Fruit fly (Drosophila melanogaster) whole organism, wandering third instar larva: ENCODE data around the gene TSG101.

ENCODE experiments used
- CG32264 ChIP-seq: fragments of 200-800 bp; sonication (Bioruptor generic); optimal IDR thresholded peaks from 2 replicates; lab custom pipeline; 2016; ENCODE audit warnings: missing biosample characterization, missing genetic modification characterization
- CG9705 ChIP-seq: fragments of 200-800 bp; sonication (Bioruptor generic); optimal IDR thresholded peaks from 2 replicates; lab custom pipeline; 2018; ENCODE audit warnings: missing biosample characterization, mild to moderate bottlenecking, missing genetic modification characterization
- CrebA ChIP-seq: fragments of 200-800 bp; sonication (Bioruptor generic); optimal IDR thresholded peaks from 2 replicates; lab custom pipeline; 2016; ENCODE audit warnings: missing biosample characterization, mild to moderate bottlenecking, missing genetic modification characterization, borderline replicate concordance
- Dfd ChIP-seq: fragments of >200 bp; optimal IDR thresholded peaks from 2 replicates; lab custom pipeline; 2017; ENCODE audit warnings: missing biosample characterization, missing genetic modification characterization
- Dif ChIP-seq: fragments of 200-275, 200-300 bp; sonication (Bioruptor generic); optimal IDR thresholded peaks from 2 replicates; lab custom pipeline; 2018; ENCODE audit warnings: missing biosample characterization, missing genetic modification characterization; ENCODE audit not compliant: partially characterized antibody
- GATAd ChIP-seq: sonication (Bioruptor generic); optimal IDR thresholded peaks from 2 replicates; lab custom pipeline; 2016; ENCODE audit warnings: missing biosample characterization, missing genetic modification characterization
- HLH106 ChIP-seq: fragments of 200-800 bp; optimal IDR thresholded peaks from 3 replicates; lab custom pipeline; 2019; ENCODE audit warnings: missing biosample characterization, mild to moderate bottlenecking, missing genetic modification characterization, moderate library complexity
- Hnf4 ChIP-seq: fragments of 200-800 bp; sonication (Bioruptor generic); optimal IDR thresholded peaks from 2 replicates; lab custom pipeline; 2016; ENCODE audit warnings: missing biosample characterization, mild to moderate bottlenecking, missing genetic modification characterization
- Hr78 ChIP-seq: fragments of >200 bp; optimal IDR thresholded peaks from 2 replicates; lab custom pipeline; 2017; ENCODE audit warnings: missing biosample characterization, missing genetic modification characterization
- Hr83 ChIP-seq: fragments of 200-300 bp; sonication (Bioruptor generic); optimal IDR thresholded peaks from 2 replicates; lab custom pipeline; 2016; ENCODE audit warnings: missing biosample characterization, mild to moderate bottlenecking, missing genetic modification characterization, moderate library complexity; ENCODE audit not compliant: poor library complexity, severe bottlenecking
- Jra ChIP-seq: sonication (Bioruptor generic); optimal IDR thresholded peaks from 2 replicates; lab custom pipeline; 2016; ENCODE audit warnings: missing biosample characterization, missing genetic modification characterization
- Mio ChIP-seq: sonication (Bioruptor generic); optimal IDR thresholded peaks from 2 replicates; lab custom pipeline; 2016; ENCODE audit warnings: missing biosample characterization, missing genetic modification characterization
- Myc ChIP-seq: fragments of >200 bp; optimal IDR thresholded peaks from 2 replicates; lab custom pipeline; 2017
- OdsH ChIP-seq: fragments of 200-800 bp; sonication (Bioruptor generic); optimal IDR thresholded peaks from 2 replicates; lab custom pipeline; 2016; ENCODE audit warnings: missing biosample characterization, mild to moderate bottlenecking, missing genetic modification characterization
- Rel ChIP-seq, 2 experiments: fragments of 200-800 bp; sonication (Bioruptor generic) in 1 of 2; optimal IDR thresholded peaks; 2 replicates in 1 of 2; 3 replicates in 1 of 2; lab custom pipeline; 2016 to 2019; ENCODE audit warnings: mild to moderate bottlenecking in 2 of 2, missing biosample characterization in 2 of 2, missing genetic modification characterization in 2 of 2, moderate library complexity in 1 of 2
- Sp1 ChIP-seq: fragments of 200-800 bp; sonication (Bioruptor generic); optimal IDR thresholded peaks from 3 replicates; lab custom pipeline; 2019; ENCODE audit warnings: missing biosample characterization, mild to moderate bottlenecking, missing genetic modification characterization, moderate library complexity
- Vsx2 ChIP-seq: fragments of 200-300, 225-300 bp; sonication (Bioruptor generic); optimal IDR thresholded peaks from 2 replicates; lab custom pipeline; 2018; ENCODE audit warnings: missing biosample characterization, missing genetic modification characterization; ENCODE audit not compliant: partially characterized antibody
- br ChIP-seq: fragments of 200-800 bp; sonication (Bioruptor generic); optimal IDR thresholded peaks from 2 replicates; lab custom pipeline; 2016; ENCODE audit warnings: missing biosample characterization, missing genetic modification characterization
- brk ChIP-seq: fragments of 200-800 bp; sonication (Bioruptor generic); optimal IDR thresholded peaks from 2 replicates; lab custom pipeline; 2016; ENCODE audit warnings: missing biosample characterization, mild to moderate bottlenecking, missing genetic modification characterization
- dl ChIP-seq, 2 experiments: fragments of 175-275, 200-275 bp in 1 of 2; fragments of 200-275 bp in 1 of 2; sonication (Bioruptor generic); optimal IDR thresholded peaks; lab custom pipeline; 2018; ENCODE audit warnings: mild to moderate bottlenecking in 2 of 2, missing biosample characterization in 2 of 2, missing genetic modification characterization in 2 of 2, moderate library complexity in 2 of 2; ENCODE audit not compliant: partially characterized antibody in 2 of 2, insufficient read depth in 1 of 2
- dmrt93B ChIP-seq: fragments of 200-800 bp; sonication (Bioruptor generic); optimal IDR thresholded peaks from 2 replicates; lab custom pipeline; 2018; ENCODE audit warnings: missing biosample characterization, mild to moderate bottlenecking, missing genetic modification characterization
- dsf ChIP-seq: sonication (Bioruptor generic); optimal IDR thresholded peaks from 2 replicates; lab custom pipeline; 2016; ENCODE audit warnings: missing biosample characterization, missing genetic modification characterization, borderline replicate concordance
- ey ChIP-seq: fragments of 200-800 bp; sonication (Bioruptor generic); optimal IDR thresholded peaks from 2 replicates; lab custom pipeline; 2016; ENCODE audit warnings: missing biosample characterization, missing genetic modification characterization
- foxo ChIP-seq, 2 experiments: fragments of 200-800 bp; sonication (Bioruptor generic); optimal IDR thresholded peaks; 2 replicates in 1 of 2; 3 replicates in 1 of 2; lab custom pipeline; 2016 to 2017; ENCODE audit warnings: missing biosample characterization in 2 of 2, missing genetic modification characterization in 2 of 2
- fru ChIP-seq: fragments of 200-800 bp; sonication (Bioruptor generic); optimal IDR thresholded peaks from 3 replicates; lab custom pipeline; 2016; ENCODE audit warnings: missing biosample characterization, mild to moderate bottlenecking, missing genetic modification characterization
- h ChIP-seq: fragments of 200-800 bp; sonication (Bioruptor generic); optimal IDR thresholded peaks from 3 replicates; lab custom pipeline; 2016; ENCODE audit warnings: missing biosample characterization, mild to moderate bottlenecking, missing genetic modification characterization
- lola ChIP-seq: fragments of >200 bp; optimal IDR thresholded peaks from 2 replicates; lab custom pipeline; 2017; ENCODE audit warnings: missing biosample characterization, missing genetic modification characterization
- psq ChIP-seq: fragments of 200-800 bp; sonication (Bioruptor generic); optimal IDR thresholded peaks from 3 replicates; lab custom pipeline; 2017; ENCODE audit warnings: missing biosample characterization, mild to moderate bottlenecking, missing genetic modification characterization, moderate library complexity
- rgr ChIP-seq: fragments of 200-800 bp; sonication (Bioruptor generic); optimal IDR thresholded peaks from 3 replicates; lab custom pipeline; 2016; ENCODE audit warnings: missing biosample characterization, mild to moderate bottlenecking, missing genetic modification characterization
- sage ChIP-seq: fragments of 200-800 bp; sonication (Bioruptor generic); optimal IDR thresholded peaks from 2 replicates; lab custom pipeline; 2016; ENCODE audit warnings: missing biosample characterization, mild to moderate bottlenecking, missing genetic modification characterization
- sv ChIP-seq: fragments of 200-800 bp; sonication (Bioruptor generic); optimal IDR thresholded peaks from 3 replicates; lab custom pipeline; 2016; ENCODE audit warnings: missing biosample characterization, missing genetic modification characterization
- tai ChIP-seq: sonication (Bioruptor generic); optimal IDR thresholded peaks from 2 replicates; lab custom pipeline; 2016; ENCODE audit warnings: missing biosample characterization, missing genetic modification characterization
- usp ChIP-seq: fragments of >200 bp; optimal IDR thresholded peaks from 2 replicates; lab custom pipeline; 2017; ENCODE audit warnings: missing biosample characterization, missing genetic modification characterization
- woc ChIP-seq: sonication (Bioruptor generic); optimal IDR thresholded peaks from 2 replicates; lab custom pipeline; 2016; ENCODE audit warnings: missing biosample characterization, mild to moderate bottlenecking, missing genetic modification characterization

TSG101 gene

DNA sequence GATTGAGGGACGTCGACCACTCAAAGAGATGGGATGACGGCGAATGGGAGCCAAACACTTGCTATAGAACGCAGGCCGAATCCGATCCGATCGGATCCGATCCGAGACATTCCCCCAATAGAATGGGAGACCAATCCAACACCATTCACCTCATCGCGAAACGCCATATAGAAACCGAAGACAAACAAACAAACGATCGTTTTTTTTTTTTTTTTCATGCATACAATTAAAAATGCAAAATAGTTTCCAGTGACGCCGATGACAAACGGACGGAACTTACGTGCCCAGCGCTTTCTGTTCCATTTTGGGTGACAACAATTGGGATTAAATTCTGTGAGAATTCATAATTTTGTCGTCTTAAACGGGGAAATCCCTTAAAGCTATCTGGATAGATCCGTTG lies 28.1 kb upstream of the TSG101 start:
- TF ChIP-seq Dif (no peak), usp (GFP tag; lab: Kevin White, UChicago) (no peak), Dfd (GFP tag; lab: Kevin White, UChicago) (no peak), woc (GFP tag; lab: Kevin White, UChicago) (no peak), GATAd (GFP tag; lab: Kevin White, UChicago) (no peak), dsf (GFP tag; lab: Kevin White, UChicago) (no peak), sv (no peak), h (GFP tag; lab: Kevin White, UChicago) (no peak), Hr78 (GFP tag; lab: Kevin White, UChicago) (no peak)

DNA sequence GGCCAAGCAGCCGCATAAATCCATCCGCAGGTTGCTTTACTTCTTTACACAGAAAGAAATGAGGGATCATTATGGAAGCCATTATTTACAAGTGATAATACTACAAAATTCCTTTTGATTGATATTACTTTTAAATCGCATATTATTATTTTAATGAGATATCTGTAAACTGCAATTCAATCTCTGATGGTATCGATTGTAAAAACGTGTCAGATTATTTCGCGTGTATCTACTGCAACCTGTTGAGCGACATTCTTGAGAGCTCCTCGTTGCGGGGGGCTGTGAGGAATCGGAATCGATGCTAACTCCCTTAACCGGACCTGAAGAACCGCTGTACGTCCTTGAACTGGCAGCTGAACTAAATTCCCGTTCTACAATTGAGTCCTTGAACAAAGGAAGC lies 24.0 kb upstream of the TSG101 start:
- TF ChIP-seq fru (GFP tag; lab: Kevin White, UChicago): peak; percentile 91
- TF ChIP-seq h (GFP tag; lab: Kevin White, UChicago): peak; percentile 90
- peak; percentile 76 for TF ChIP-seq CG9705 (GFP tag; lab: Kevin White, UChicago)
- peak; percentile 61 for TF ChIP-seq Vsx2 (GFP tag; lab: Kevin White, UChicago)
- peak; percentile 82 for TF ChIP-seq brk
- peak; percentile 81 for TF ChIP-seq psq (GFP tag; lab: Kevin White, UChicago)
- no peak for TF ChIP-seq sv
- TF ChIP-seq usp (GFP tag; lab: Kevin White, UChicago): no peak
- TF ChIP-seq Mio (GFP tag; lab: Kevin White, UChicago): no peak
- TF ChIP-seq sage (GFP tag; lab: Kevin White, UChicago): peak; percentile 74
- TF ChIP-seq HLH106 (tag; lab: Kevin White, UChicago): peak; percentile 80
- TF ChIP-seq Dif: peak; percentile 30
- TF ChIP-seq dsf (GFP tag; lab: Kevin White, UChicago): peak; percentile 2
- peak; percentile 90 for TF ChIP-seq ey (GFP tag; lab: Kevin White, UChicago)
- peak; percentile 93 for TF ChIP-seq Sp1 (GFP tag; lab: Kevin White, UChicago)
- peak; percentile 78 for TF ChIP-seq woc (GFP tag; lab: Kevin White, UChicago)
- TF ChIP-seq Hnf4 (GFP tag; lab: Kevin White, UChicago): peak; percentile 82
- peak; percentile 68 for TF ChIP-seq tai (GFP tag; lab: Kevin White, UChicago)
- TF ChIP-seq Jra (GFP tag; lab: Kevin White, UChicago): peak; percentile 46
- TF ChIP-seq Hr78 (GFP tag; lab: Kevin White, UChicago): no peak
- TF ChIP-seq lola (GFP tag; lab: Kevin White, UChicago): no peak
- no peak for TF ChIP-seq dl (GFP tag; optimal IDR thresholded peaks at IDR 0.05; lab: Kevin White, UChicago; ENCODE audit: insufficient read depth in 1 of 2, partially characterized antibody in 2 of 2)
- TF ChIP-seq Dfd (GFP tag; lab: Kevin White, UChicago): no peak
- peak; percentile 52 to 76 for TF ChIP-seq foxo (GFP tag; optimal IDR thresholded peaks at IDR 0.05; lab: Kevin White, UChicago)
- peak; percentile 65 for TF ChIP-seq Rel (GFP tag; optimal IDR thresholded peaks at IDR 0.05; lab: Kevin White, UChicago)
- peak; percentile 62 for TF ChIP-seq Rel (tag; optimal IDR thresholded peaks at IDR 0.05; lab: Kevin White, UChicago)
- peak; percentile 86 for TF ChIP-seq br (GFP tag; lab: Kevin White, UChicago)
- TF ChIP-seq dmrt93B: peak; percentile 68
- peak; percentile 91 for TF ChIP-seq rgr (GFP tag; lab: Kevin White, UChicago)
- peak; percentile 89 for TF ChIP-seq OdsH
- no peak for TF ChIP-seq Hr83
- TF ChIP-seq CG32264: peak; percentile 64
- TF ChIP-seq GATAd (GFP tag; lab: Kevin White, UChicago): peak; percentile 5
- TF ChIP-seq CrebA (GFP tag; lab: Kevin White, UChicago): peak; percentile 47
- TF ChIP-seq, all 38 proteins: peak for 25

DNA sequence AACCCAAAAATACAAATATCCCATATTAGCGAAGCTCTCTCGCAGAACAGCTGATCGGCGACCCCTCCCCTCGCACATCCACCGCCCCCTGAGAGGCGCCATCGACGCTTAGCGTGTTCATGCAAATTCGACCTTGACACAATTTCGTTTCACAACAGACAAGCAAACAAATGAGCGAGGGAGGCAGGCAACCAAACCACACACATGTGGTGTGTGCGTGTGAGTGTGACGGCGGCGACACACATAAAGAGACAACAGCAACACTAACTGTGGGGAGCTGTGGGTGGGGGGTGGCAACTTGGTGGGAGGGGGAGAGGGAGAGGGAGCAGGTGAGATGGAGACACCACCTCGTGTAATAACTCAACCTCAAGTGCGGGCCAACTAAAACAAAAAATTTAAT lies 17.4 kb upstream of the TSG101 start:
- TF ChIP-seq sv: no peak
- TF ChIP-seq sage (GFP tag; lab: Kevin White, UChicago): no peak
- TF ChIP-seq rgr (GFP tag; lab: Kevin White, UChicago): no peak
- no peak for TF ChIP-seq ey (GFP tag; lab: Kevin White, UChicago)
- TF ChIP-seq psq (GFP tag; lab: Kevin White, UChicago): no peak
- TF ChIP-seq Myc (lab: Kevin White, UChicago): no peak
- TF ChIP-seq CG9705 (GFP tag; lab: Kevin White, UChicago): no peak
- TF ChIP-seq fru (GFP tag; lab: Kevin White, UChicago): no peak
- no peak for TF ChIP-seq lola (GFP tag; lab: Kevin White, UChicago)
- no peak for TF ChIP-seq foxo (GFP tag; optimal IDR thresholded peaks at IDR 0.05; lab: Kevin White, UChicago)
- no peak for TF ChIP-seq dmrt93B
- no peak for TF ChIP-seq Hr83
- no peak for TF ChIP-seq GATAd (GFP tag; lab: Kevin White, UChicago)
- TF ChIP-seq woc (GFP tag; lab: Kevin White, UChicago): no peak
- no peak for TF ChIP-seq Hnf4 (GFP tag; lab: Kevin White, UChicago)
- no peak for TF ChIP-seq CrebA (GFP tag; lab: Kevin White, UChicago)
- TF ChIP-seq dl (GFP tag; optimal IDR thresholded peaks at IDR 0.05; lab: Kevin White, UChicago; ENCODE audit: insufficient read depth in 1 of 2, partially characterized antibody in 2 of 2): no peak
